Fruit fly (Drosophila melanogaster) whole organism, embryonic: ENCODE results near the gene CG15155.

ENCODE experiments used
- Asciz ChIP-seq: fragments of 200-800 bp; sonication (Bioruptor generic); optimal IDR thresholded peaks from 2 replicates; lab custom pipeline; 2017; ENCODE audit warnings: missing biosample characterization, mild to moderate bottlenecking, missing genetic modification characterization, missing genetic modification reagents
- Bteb2 ChIP-seq: fragments of 200-800 bp; sonication (Bioruptor generic); optimal IDR thresholded peaks from 2 replicates; lab custom pipeline; 2016; ENCODE audit warnings: missing biosample characterization, missing genetic modification characterization
- CG12236 ChIP-seq: fragments of 200-800 bp; sonication (Bioruptor generic); optimal IDR thresholded peaks from 2 replicates; lab custom pipeline; 2016; ENCODE audit warnings: missing biosample characterization, missing genetic modification characterization
- CG13624 ChIP-seq: fragments of 200-800 bp; sonication (Bioruptor generic); optimal IDR thresholded peaks from 2 replicates; lab custom pipeline; 2016; ENCODE audit warnings: missing biosample characterization, missing genetic modification characterization
- CG18011 ChIP-seq: fragments of 200-800 bp; sonication (Bioruptor generic); optimal IDR thresholded peaks from 2 replicates; lab custom pipeline; 2017; ENCODE audit warnings: missing biosample characterization, missing genetic modification characterization, mild to moderate bottlenecking, moderate library complexity, missing genotype
- CG2678 ChIP-seq: fragments of 200-800 bp; sonication (Bioruptor generic); optimal IDR thresholded peaks from 3 replicates; lab custom pipeline; 2019; ENCODE audit warnings: missing biosample characterization, mild to moderate bottlenecking, missing genetic modification characterization, moderate library complexity
- CG32772 ChIP-seq: fragments of 200-800 bp; sonication (Bioruptor generic); IDR thresholded peaks from 2 replicates; pipeline ENCODE4 v1.3.6; 2022; ENCODE audit warnings: missing biosample characterization, missing genetic modification characterization
- CG3281 ChIP-seq: fragments of 200-800 bp; sonication (Bioruptor generic); optimal IDR thresholded peaks from 3 replicates; lab custom pipeline; 2017; ENCODE audit warnings: missing biosample characterization, mild to moderate bottlenecking, missing genetic modification characterization
- CG4404 ChIP-seq: fragments of 200-800 bp; sonication (Bioruptor generic); IDR thresholded peaks from 2 replicates; pipeline ENCODE4 v1.3.6; 2022; ENCODE audit warnings: missing biosample characterization, missing genetic modification characterization
- CG5180 ChIP-seq: fragments of 200-800 bp; sonication (Bioruptor generic); optimal IDR thresholded peaks from 3 replicates; lab custom pipeline; 2017; ENCODE audit warnings: missing biosample characterization, missing genetic modification characterization, mild to moderate bottlenecking, moderate library complexity, missing genetic modification reagents
- CG5953 ChIP-seq: fragments of 200-800 bp; sonication (Bioruptor generic); IDR thresholded peaks from 2 replicates; pipeline ENCODE4 v1.3.6; 2022; ENCODE audit warnings: missing biosample characterization, missing genetic modification characterization
- CG6765 ChIP-seq: fragments of 200-800 bp; sonication (Bioruptor generic); optimal IDR thresholded peaks from 3 replicates; lab custom pipeline; 2017; ENCODE audit warnings: missing biosample characterization, mild to moderate bottlenecking, missing genetic modification characterization
- CG7372 ChIP-seq: fragments of 200-800 bp; sonication (Bioruptor generic); IDR thresholded peaks from 2 replicates; pipeline ENCODE4 v1.3.6; 2022; ENCODE audit warnings: missing biosample characterization, missing genetic modification characterization
- CG7963 ChIP-seq: fragments of 200-800 bp; sonication (Bioruptor generic); IDR thresholded peaks from 3 replicates; pipeline ENCODE4 v1.3.6; 2022; ENCODE audit warnings: missing biosample characterization, missing genetic modification characterization; ENCODE audit not compliant: partially characterized antibody
- CG8290 ChIP-seq, 3 experiments: fragments of 200-800 bp; sonication (Bioruptor generic); optimal IDR thresholded peaks; 2 replicates each; lab custom pipeline; 2016 to 2019; ENCODE audit warnings: missing biosample characterization in 3 of 3, missing genetic modification characterization in 3 of 3, mild to moderate bottlenecking in 2 of 3, moderate library complexity in 1 of 3
- CG8924 ChIP-seq: fragments of 200-800 bp; optimal IDR thresholded peaks from 3 replicates; lab custom pipeline; 2019; ENCODE audit warnings: missing biosample characterization, mild to moderate bottlenecking, missing genetic modification characterization, moderate library complexity
- D ChIP-seq, 2 experiments: fragments of 200-800 bp in 1 of 2; fragments of >200 bp in 1 of 2; sonication (Bioruptor generic) in 1 of 2; optimal IDR thresholded peaks; 2 replicates in 1 of 2; 3 replicates in 1 of 2; lab custom pipeline; 2017; ENCODE audit warnings: mild to moderate bottlenecking in 1 of 2, missing biosample characterization in 1 of 2, missing genetic modification characterization in 1 of 2, missing genetic modification reagents in 1 of 2
- Dll ChIP-seq: fragments of 200-800 bp; sonication (Bioruptor generic); IDR thresholded peaks from 4 replicates; pipeline ENCODE4 v1.3.6; 2022; ENCODE audit warnings: missing biosample characterization, missing genetic modification characterization; ENCODE audit not compliant: partially characterized antibody
- Hsf ChIP-seq: fragments of 200-800 bp; sonication (Bioruptor generic); optimal IDR thresholded peaks from 3 replicates; lab custom pipeline; 2016; ENCODE audit warnings: missing biosample characterization, missing genetic modification characterization
- Nf-YC ChIP-seq: fragments of 200-800 bp; optimal IDR thresholded peaks from 3 replicates; lab custom pipeline; 2019; ENCODE audit warnings: missing biosample characterization, mild to moderate bottlenecking, missing genetic modification characterization, moderate library complexity
- Oaz ChIP-seq: fragments of 200-800 bp; sonication (Bioruptor generic); IDR thresholded peaks from 2 replicates; pipeline ENCODE4 v1.3.6; 2022; ENCODE audit warnings: missing biosample characterization, missing genetic modification characterization
- Oli ChIP-seq: fragments of 200-800 bp; sonication (Bioruptor generic); optimal IDR thresholded peaks from 2 replicates; lab custom pipeline; 2018; ENCODE audit warnings: missing biosample characterization, mild to moderate bottlenecking, missing genetic modification characterization, moderate library complexity
- cato ChIP-seq: fragments of 200-800 bp; sonication (Bioruptor generic); optimal IDR thresholded peaks from 2 replicates; lab custom pipeline; 2016; ENCODE audit warnings: missing biosample characterization, missing genetic modification characterization, borderline replicate concordance
- caup ChIP-seq: fragments of 200-800 bp; sonication (Bioruptor generic); optimal IDR thresholded peaks from 3 replicates; lab custom pipeline; 2017; ENCODE audit warnings: missing biosample characterization, mild to moderate bottlenecking, missing genetic modification characterization, moderate library complexity; ENCODE audit not compliant: severe bottlenecking
- chn ChIP-seq: fragments of 200-800 bp; sonication (Bioruptor generic); optimal IDR thresholded peaks from 2 replicates; lab custom pipeline; 2016; ENCODE audit warnings: missing biosample characterization, missing genetic modification characterization
- corto ChIP-seq: fragments of 200-800 bp; sonication (Bioruptor generic); optimal IDR thresholded peaks from 2 replicates; lab custom pipeline; 2016; ENCODE audit warnings: missing biosample characterization, mild to moderate bottlenecking, missing genetic modification characterization, moderate library complexity
- crc ChIP-seq: fragments of 200-800 bp; sonication (Bioruptor generic); optimal IDR thresholded peaks from 2 replicates; lab custom pipeline; 2016; ENCODE audit warnings: missing biosample characterization, missing genetic modification characterization
- cwo ChIP-seq: fragments of 200-800 bp; sonication (Bioruptor generic); optimal IDR thresholded peaks from 3 replicates; lab custom pipeline; 2017; ENCODE audit warnings: missing biosample characterization, missing genetic modification characterization, mild to moderate bottlenecking, moderate library complexity, missing genetic modification reagents
- dimm ChIP-seq: fragments of 200-800 bp; sonication (Bioruptor generic); IDR thresholded peaks from 2 replicates; pipeline ENCODE4 v1.3.6; 2022; ENCODE audit warnings: missing biosample characterization, missing genetic modification characterization
- dmrt99B ChIP-seq: fragments of 200-800 bp; sonication (Bioruptor generic); optimal IDR thresholded peaks from 2 replicates; lab custom pipeline; 2018; ENCODE audit warnings: missing biosample characterization, mild to moderate bottlenecking, missing genetic modification characterization, moderate library complexity
- emc ChIP-seq: fragments of 200-800 bp; sonication (Bioruptor generic); optimal IDR thresholded peaks from 2 replicates; lab custom pipeline; 2016; ENCODE audit warnings: missing biosample characterization, missing genetic modification characterization
- gem ChIP-seq: fragments of 200-800 bp; sonication (Bioruptor generic); optimal IDR thresholded peaks from 2 replicates; lab custom pipeline; 2019; ENCODE audit warnings: missing biosample characterization, mild to moderate bottlenecking, missing genetic modification characterization, moderate library complexity
- h ChIP-seq: fragments of >200 bp; optimal IDR thresholded peaks from 2 replicates; lab custom pipeline; 2017
- hb ChIP-seq: fragments of 200-800 bp; sonication (Bioruptor generic); IDR thresholded peaks from 3 replicates; pipeline ENCODE4 v1.3.6; 2022; ENCODE audit warnings: missing biosample characterization, missing genetic modification characterization; ENCODE audit not compliant: partially characterized antibody
- hth ChIP-seq: fragments of >200 bp; optimal IDR thresholded peaks from 2 replicates; lab custom pipeline; 2017; ENCODE audit warnings: inconsistent platforms
- kay ChIP-seq: fragments of 200-800 bp; sonication (Bioruptor generic); optimal IDR thresholded peaks from 2 replicates; lab custom pipeline; 2016; ENCODE audit warnings: missing biosample characterization, missing genetic modification characterization
- nau ChIP-seq: fragments of 200-800 bp; sonication (Bioruptor generic); optimal IDR thresholded peaks from 3 replicates; lab custom pipeline; 2017; ENCODE audit warnings: missing biosample characterization, mild to moderate bottlenecking, missing genetic modification characterization, missing genetic modification reagents
- nmo ChIP-seq: fragments of 200-800 bp; sonication (Bioruptor generic); optimal IDR thresholded peaks from 2 replicates; lab custom pipeline; 2018; ENCODE audit warnings: missing biosample characterization, mild to moderate bottlenecking, missing genetic modification characterization, moderate library complexity
- phol ChIP-seq: fragments of 200-800 bp; sonication (Bioruptor generic); optimal IDR thresholded peaks from 3 replicates; lab custom pipeline; 2018; ENCODE audit warnings: missing biosample characterization, mild to moderate bottlenecking, missing genetic modification characterization, moderate library complexity
- prd ChIP-seq, 3 experiments: fragments of >200 bp in 2 of 3; fragments of 200-800 bp in 1 of 3; sonication (Bioruptor generic) in 1 of 3; optimal IDR thresholded peaks in 2 of 3; IDR thresholded peaks in 1 of 3; 2 replicates in 2 of 3; 3 replicates in 1 of 3; pipeline versions ENCODE4 v1.3.6 to Lab custom; 2017 to 2022; ENCODE audit warnings: missing biosample characterization in 1 of 3, missing genetic modification characterization in 1 of 3
- scrt ChIP-seq: fragments of 200-800 bp; sonication (Bioruptor generic); optimal IDR thresholded peaks from 2 replicates; lab custom pipeline; 2018; ENCODE audit warnings: missing biosample characterization, mild to moderate bottlenecking, missing genetic modification characterization, moderate library complexity
- slp2 ChIP-seq: fragments of 200-800 bp; sonication (Bioruptor generic); optimal IDR thresholded peaks from 2 replicates; lab custom pipeline; 2016; ENCODE audit warnings: missing biosample characterization, missing genetic modification characterization
- stc ChIP-seq: fragments of 200-800 bp; sonication (Bioruptor generic); IDR thresholded peaks from 2 replicates; pipeline ENCODE4 v1.3.6; 2022; ENCODE audit warnings: missing biosample characterization, missing genetic modification characterization
- ttk ChIP-seq: fragments of 200-800 bp; sonication (Bioruptor generic); IDR thresholded peaks from 2 replicates; pipeline ENCODE4 v2.1.2; 2022; ENCODE audit warnings: missing biosample characterization, missing genetic modification characterization
- zen ChIP-seq: fragments of 200-800 bp; sonication (Bioruptor generic); optimal IDR thresholded peaks from 3 replicates; lab custom pipeline; 2018; ENCODE audit warnings: missing biosample characterization, mild to moderate bottlenecking, missing genetic modification characterization, moderate library complexity

CG15155 gene

dm6 chr2L:18141471-18142345 is 12.9 kb upstream of the CG15155 start (continued):
- TF ChIP-seq CG6765 (GFP tag; lab: Kevin White, UChicago) (peak; percentile 58), Hsf (GFP tag; lab: Kevin White, UChicago) (peak; percentile 82), dmrt99B (tag; lab: Kevin White, UChicago) (peak; percentile 81), hb (GFP tag; lab: Robert Waterston, UW) (no peak), zen (peak; percentile 32), chn (GFP tag; lab: Kevin White, UChicago) (peak; percentile 55), CG4404 (peak; percentile 18; the same call in 1 of the 2 replicates), CG8290 (GFP tag; optimal IDR thresholded peaks at IDR 0.05; lab: Kevin White, UChicago) (peak; percentile 12), CG8290 (tag; optimal IDR thresholded peaks at IDR 0.05; lab: Kevin White, UChicago) (peak in 1 of 2 experiments; percentile 54), Dll (GFP tag; lab: Robert Waterston, UW) (no peak), gem (tag; lab: Kevin White, UChicago) (peak; percentile 77), CG12236 (GFP tag; lab: Kevin White, UChicago) (peak; percentile 62), phol (peak; percentile 71), slp2 (GFP tag; lab: Kevin White, UChicago) (peak; percentile 31), crc (GFP tag; lab: Kevin White, UChicago) (peak; percentile 14), cato (peak; percentile 59), dimm (no peak), Nf-YC (tag; lab: Kevin White, UChicago) (peak; percentile 41), nau (GFP tag; lab: Kevin White, UChicago) (peak; percentile 73), emc (peak; percentile 10), CG18011 (GFP tag; lab: Kevin White, UChicago) (peak; percentile 50), Bteb2 (GFP tag; lab: Kevin White, UChicago) (peak; percentile 67), Asciz (GFP tag; lab: Kevin White, UChicago) (peak; percentile 83), corto (GFP tag; lab: Kevin White, UChicago) (no peak), cwo (peak; percentile 64), CG5953 (GFP tag; lab: Robert Waterston, UW) (0 out of 2 replicates have a peak, but pooled peaks have one; percentile 12), prd (optimal IDR thresholded peaks at IDR 0.05; lab: Kevin White, UChicago) (no peak), prd (GFP tag; IDR thresholded peaks at IDR 0.05; lab: Robert Waterston, UW) (peak; percentile 62), Oaz (GFP tag; lab: Robert Waterston, UW) (0 out of 2 replicates have a peak, but pooled peaks have one; percentile 14), stc (peak; percentile 50; the same call in 1 of the 2 replicates), Oli (tag; lab: Kevin White, UChicago) (peak; percentile 72), kay (peak; percentile 25), scrt (GFP tag; lab: Kevin White, UChicago) (peak; percentile 64), caup (GFP tag; lab: Kevin White, UChicago) (peak; percentile 49), CG7963 (GFP tag; lab: Robert Waterston, UW) (no peak), hth (lab: Kevin White, UChicago) (no peak), ttk (peak; percentile 74), CG3281 (peak; percentile 68), CG32772 (GFP tag; lab: Robert Waterston, UW) (peak; percentile 60; the same call in 1 of the 2 replicates), CG13624 (GFP tag; lab: Kevin White, UChicago) (peak; percentile 23), CG2678 (tag; lab: Kevin White, UChicago) (peak; percentile 80), CG7372 (0 out of 2 replicates have a peak, but pooled peaks have one; percentile 15), D (optimal IDR thresholded peaks at IDR 0.05; lab: Kevin White, UChicago) (no peak), D (GFP tag; optimal IDR thresholded peaks at IDR 0.05; lab: Kevin White, UChicago) (peak; percentile 72), CG5180 (GFP tag; lab: Kevin White, UChicago) (peak; percentile 74), nmo (peak; percentile 68), h (no peak), CG8924 (tag; lab: Kevin White, UChicago) (peak; percentile 72)
